Worm (Caenorhabditis elegans) whole organism, mixed stage, embryonic: ENCODE results near the gene dct-8.

Source experiments
- M03D4.4 ChIP-seq: sonication (generic microtip); optimal IDR thresholded peaks from 2 replicates; lab custom pipeline; 2017; ENCODE audit warnings: mild to moderate bottlenecking, missing genetic modification characterization, missing compliant biosample characterization
- bed-3 ChIP-seq: fragments of 200-800 bp; sonication (Bioruptor generic); optimal IDR thresholded peaks from 3 replicates; lab custom pipeline; 2018; ENCODE audit warnings: mild to moderate bottlenecking, missing genetic modification characterization, moderate library complexity, missing compliant biosample characterization
- blmp-1 ChIP-seq: fragments of 150-350 bp; optimal IDR thresholded peaks from 2 replicates; lab custom pipeline; 2014; ENCODE audit warnings: missing biosample characterization, missing genetic modification characterization
- ceh-39 ChIP-seq: fragments of 150-350 bp; optimal IDR thresholded peaks from 2 replicates; lab custom pipeline; 2014; ENCODE audit warnings: missing biosample characterization, missing genetic modification characterization
- ceh-83 ChIP-seq: fragments of 200-800 bp; sonication (Bioruptor generic); optimal IDR thresholded peaks from 2 replicates; lab custom pipeline; 2018; ENCODE audit warnings: mild to moderate bottlenecking, missing genetic modification characterization, missing compliant biosample characterization
- ces-1 ChIP-seq: fragments of 150-350 bp; optimal IDR thresholded peaks from 2 replicates; lab custom pipeline; 2014; ENCODE audit warnings: missing biosample characterization, missing genetic modification reagents, missing genetic modification characterization
- cnd-1 ChIP-seq: fragments of 200-800 bp; sonication (Bioruptor generic); optimal IDR thresholded peaks from 2 replicates; lab custom pipeline; 2018; ENCODE audit warnings: mild to moderate bottlenecking, missing genetic modification characterization, missing compliant biosample characterization
- elt-1 ChIP-seq: sonication (generic microtip); optimal IDR thresholded peaks from 2 replicates; lab custom pipeline; 2017; ENCODE audit warnings: missing genetic modification characterization, mild to moderate bottlenecking, missing compliant biosample characterization, antibody characterized with exemption, moderate library complexity, borderline replicate concordance; ENCODE audit not compliant: insufficient read depth
- elt-3 ChIP-seq: fragments of 150-350 bp; optimal IDR thresholded peaks from 2 replicates; lab custom pipeline; 2014; ENCODE audit warnings: missing biosample characterization, missing genetic modification characterization
- flh-1 ChIP-seq: fragments of 200-800 bp; sonication (Bioruptor generic); optimal IDR thresholded peaks from 2 replicates; lab custom pipeline; 2018; ENCODE audit warnings: mild to moderate bottlenecking, missing genetic modification characterization, moderate library complexity, missing compliant biosample characterization
- ham-2 ChIP-seq: fragments of 200-800 bp; sonication (Bioruptor generic); optimal IDR thresholded peaks from 2 replicates; lab custom pipeline; 2018; ENCODE audit warnings: mild to moderate bottlenecking, missing genetic modification characterization, missing compliant biosample characterization
- hlh-1 ChIP-seq: fragments of 150-350 bp; optimal IDR thresholded peaks from 2 replicates; lab custom pipeline; 2014; ENCODE audit warnings: missing biosample characterization, missing genetic modification reagents, missing genetic modification characterization
- lin-13 ChIP-seq: fragments of 150-350 bp; optimal IDR thresholded peaks from 2 replicates; lab custom pipeline; 2014; ENCODE audit warnings: missing biosample characterization, missing genetic modification characterization
- lin-32 ChIP-seq: fragments of 200-800 bp; sonication (Bioruptor generic); optimal IDR thresholded peaks from 2 replicates; lab custom pipeline; 2018; ENCODE audit warnings: mild to moderate bottlenecking, missing genetic modification characterization, missing compliant biosample characterization
- lsy-2 ChIP-seq: fragments of 150-350 bp; optimal IDR thresholded peaks from 2 replicates; lab custom pipeline; 2014; ENCODE audit warnings: missing biosample characterization, missing genetic modification characterization
- mab-5 ChIP-seq: fragments of 150-350 bp; optimal IDR thresholded peaks from 2 replicates; lab custom pipeline; 2014; ENCODE audit warnings: missing biosample characterization, missing genetic modification characterization
- mep-1 ChIP-seq: fragments of 150-350 bp; optimal IDR thresholded peaks from 2 replicates; lab custom pipeline; 2017; ENCODE audit warnings: missing biosample characterization, missing genetic modification reagents, missing genetic modification characterization, inconsistent platforms
- mls-2 ChIP-seq: sonication (generic microtip); optimal IDR thresholded peaks from 2 replicates; lab custom pipeline; 2016; ENCODE audit warnings: mild to moderate bottlenecking, missing genetic modification characterization, moderate library complexity, missing compliant biosample characterization
- nhr-12 ChIP-seq: fragments of 150-350 bp; optimal IDR thresholded peaks from 2 replicates; lab custom pipeline; 2014; ENCODE audit warnings: missing biosample characterization, missing genetic modification characterization
- nhr-2 ChIP-seq: fragments of 150-350 bp; optimal IDR thresholded peaks from 2 replicates; lab custom pipeline; 2014; ENCODE audit warnings: missing biosample characterization, missing genetic modification characterization
- nhr-237 ChIP-seq: fragments of 150-350 bp; optimal IDR thresholded peaks from 2 replicates; lab custom pipeline; 2014; ENCODE audit warnings: missing biosample characterization, missing genetic modification characterization
- nhr-28 ChIP-seq: fragments of 150-350 bp; optimal IDR thresholded peaks from 2 replicates; lab custom pipeline; 2014; ENCODE audit warnings: missing biosample characterization, missing genetic modification characterization
- nhr-76 ChIP-seq: sonication (generic microtip); optimal IDR thresholded peaks from 2 replicates; lab custom pipeline; 2017; ENCODE audit warnings: missing biosample characterization, missing genetic modification characterization
- pha-4 ChIP-seq: fragments of 150-350 bp; optimal IDR thresholded peaks from 2 replicates; lab custom pipeline; 2018; ENCODE audit warnings: missing biosample characterization, missing genetic modification reagents, missing genetic modification characterization
- sem-2 ChIP-seq: fragments of 200-800 bp; sonication (Bioruptor generic); optimal IDR thresholded peaks from 2 replicates; lab custom pipeline; 2018; ENCODE audit warnings: mild to moderate bottlenecking, missing genetic modification characterization, missing compliant biosample characterization
- snpc-4 ChIP-seq: fragments of 150-350 bp; optimal IDR thresholded peaks from 2 replicates; lab custom pipeline; 2014; ENCODE audit warnings: missing biosample characterization, missing genetic modification characterization
- sptf-1 ChIP-seq: sonication (generic microtip); optimal IDR thresholded peaks from 2 replicates; lab custom pipeline; 2017; ENCODE audit warnings: mild to moderate bottlenecking, missing genetic modification characterization, moderate library complexity, missing compliant biosample characterization
- tbx-8 ChIP-seq: fragments of 200-800 bp; sonication (Bioruptor generic); optimal IDR thresholded peaks from 2 replicates; lab custom pipeline; 2018; ENCODE audit warnings: mild to moderate bottlenecking, missing genetic modification characterization, moderate library complexity, missing compliant biosample characterization
- unc-120 ChIP-seq: sonication (generic microtip); optimal IDR thresholded peaks from 2 replicates; lab custom pipeline; 2017; ENCODE audit warnings: missing genetic modification characterization, missing compliant biosample characterization; ENCODE audit not compliant: poor library complexity, severe bottlenecking
- unc-62 ChIP-seq: fragments of 150-350 bp; optimal IDR thresholded peaks from 2 replicates; lab custom pipeline; 2014; ENCODE audit warnings: missing biosample characterization, missing genetic modification reagents, missing genetic modification characterization
- zip-8 ChIP-seq: fragments of 150-350 bp; optimal IDR thresholded peaks from 2 replicates; lab custom pipeline; 2014; ENCODE audit warnings: missing biosample characterization, missing genetic modification characterization
- ztf-11 ChIP-seq: fragments of 150-350 bp; optimal IDR thresholded peaks from 2 replicates; lab custom pipeline; 2014; ENCODE audit warnings: missing biosample characterization, missing genetic modification characterization

dct-8 gene

ce11 chrIV:3857999-3858552 lies 36.8 kb upstream of the dct-8 start:
- no peak for TF ChIP-seq hlh-1 (tag; lab: Kevin White, UChicago)
- TF ChIP-seq mls-2 (tag; lab: Kevin White, UChicago) = no peak
- TF ChIP-seq flh-1 (GFP tag; lab: Kevin White, UChicago) = no peak
- no peak for TF ChIP-seq nhr-2 (tag; lab: Kevin White, UChicago)
- TF ChIP-seq tbx-8 (GFP tag; lab: Kevin White, UChicago) = no peak
- peak; percentile 35 for TF ChIP-seq ces-1 (GFP tag; lab: Kevin White, UChicago)
- TF ChIP-seq unc-120 (tag; lab: Kevin White, UChicago) = no peak
- TF ChIP-seq lin-32 (GFP tag; lab: Kevin White, UChicago) = no peak
- TF ChIP-seq nhr-76 (tag; lab: Kevin White, UChicago) = no peak
- TF ChIP-seq blmp-1 (tag; lab: Kevin White, UChicago) = no peak
- TF ChIP-seq lin-13 (tag; lab: Kevin White, UChicago) = no peak
- TF ChIP-seq unc-62 (GFP tag; lab: Kevin White, UChicago) = peak; percentile 76

ce11 chrIV:3859552-3859951 lies 35.3 kb upstream of the dct-8 start:
- TF ChIP-seq elt-3 (tag; lab: Kevin White, UChicago) (no peak), mab-5 (tag; lab: Kevin White, UChicago) (no peak), nhr-28 (no peak), ceh-39 (tag; lab: Kevin White, UChicago) (no peak), unc-62 (GFP tag; lab: Kevin White, UChicago) (no peak), ham-2 (GFP tag; lab: Kevin White, UChicago) (no peak), cnd-1 (no peak), ztf-11 (tag; lab: Kevin White, UChicago) (no peak), lsy-2 (tag; lab: Kevin White, UChicago) (no peak), M03D4.4 (tag; lab: Kevin White, UChicago) (no peak), tbx-8 (GFP tag; lab: Kevin White, UChicago) (no peak), sem-2 (no peak), elt-1 (no peak), unc-120 (tag; lab: Kevin White, UChicago) (no peak), zip-8 (tag; lab: Kevin White, UChicago) (no peak), ces-1 (GFP tag; lab: Kevin White, UChicago) (no peak), nhr-76 (tag; lab: Kevin White, UChicago) (no peak), snpc-4 (no peak), lin-13 (tag; lab: Kevin White, UChicago) (no peak), nhr-237 (tag; lab: Kevin White, UChicago) (no peak)

ce11 chrIV:3860419-3860818 lies 34.5 kb upstream of the dct-8 start:
- TF ChIP-seq unc-62 (GFP tag; lab: Kevin White, UChicago) (no peak), ces-1 (GFP tag; lab: Kevin White, UChicago) (peak; percentile 98), mls-2 (tag; lab: Kevin White, UChicago) (peak; percentile 34), nhr-12 (no peak), sem-2 (no peak), hlh-1 (tag; lab: Kevin White, UChicago) (no peak)
- TF ChIP-seq, all 35 proteins: peak for 2

- TF ChIP-seq sem-2 (no peak), mep-1 (no peak), elt-1 (no peak), nhr-76 (tag; lab: Kevin White, UChicago) (no peak), snpc-4 (no peak), tbx-8 (GFP tag; lab: Kevin White, UChicago) (no peak), elt-3 (tag; lab: Kevin White, UChicago) (no peak), pha-4 (tag; lab: Kevin White, UChicago) (no peak), nhr-28 (no peak), zip-8 (tag; lab: Kevin White, UChicago) (no peak), nhr-2 (tag; lab: Kevin White, UChicago) (no peak), unc-62 (GFP tag; lab: Kevin White, UChicago) (no peak), bed-3 (GFP tag; lab: Kevin White, UChicago) (no peak), sptf-1 (no peak), ceh-83 (no peak), ceh-39 (tag; lab: Kevin White, UChicago) (no peak), mab-5 (tag; lab: Kevin White, UChicago) (no peak), mls-2 (tag; lab: Kevin White, UChicago) (no peak)
Observed at ce11 chrIV:3862948-3863347, 31.9 kb upstream of the dct-8 start.
